Fruit fly (Drosophila melanogaster) whole organism, pupa: ENCODE measurements around the gene Hsp67Bc.

Source experiments
- CG10348 ChIP-seq: fragments of 200-800 bp; sonication (Bioruptor generic); IDR thresholded peaks from 2 replicates; pipeline ENCODE4 v1.3.6; 2022; ENCODE audit warnings: missing biosample characterization, missing genetic modification characterization
- CG12605 ChIP-seq: fragments of 200-800 bp; sonication (Bioruptor generic); IDR thresholded peaks from 2 replicates; pipeline ENCODE4 v1.3.6; 2022; ENCODE audit warnings: missing biosample characterization, missing genetic modification characterization
- CG13204 ChIP-seq: fragments of 200-800 bp; sonication (Bioruptor generic); optimal IDR thresholded peaks from 2 replicates; lab custom pipeline; 2018; ENCODE audit warnings: missing biosample characterization, mild to moderate bottlenecking, missing genetic modification characterization, moderate library complexity
- CG14655 ChIP-seq: fragments of 200-800 bp; sonication (Bioruptor generic); optimal IDR thresholded peaks from 3 replicates; lab custom pipeline; 2017; ENCODE audit warnings: mild to moderate bottlenecking, missing biosample characterization, missing genetic modification reagents, missing genetic modification characterization
- CG15710 ChIP-seq: fragments of 200-800 bp; sonication (Bioruptor generic); optimal IDR thresholded peaks from 2 replicates; lab custom pipeline; 2018; ENCODE audit warnings: missing biosample characterization, mild to moderate bottlenecking, missing genetic modification characterization, moderate library complexity
- CG17806 ChIP-seq: fragments of 200-800 bp; sonication (Bioruptor generic); optimal IDR thresholded peaks from 2 replicates; lab custom pipeline; 2018; ENCODE audit warnings: missing biosample characterization, mild to moderate bottlenecking, missing genetic modification characterization, moderate library complexity
- CG32121 ChIP-seq: fragments of 200-800 bp; sonication (Bioruptor generic); IDR thresholded peaks from 2 replicates; pipeline ENCODE4 v1.3.6; 2022; ENCODE audit warnings: missing biosample characterization, missing genetic modification characterization
- CG34367 ChIP-seq: fragments of 200-800 bp; sonication (Bioruptor generic); optimal IDR thresholded peaks from 2 replicates; lab custom pipeline; 2018; ENCODE audit warnings: missing biosample characterization, mild to moderate bottlenecking, missing genetic modification characterization
- CG4496 ChIP-seq: fragments of 200-800 bp; sonication (Bioruptor generic); IDR thresholded peaks from 3 replicates; pipeline ENCODE4 v1.3.6; 2022; ENCODE audit warnings: missing biosample characterization, missing genetic modification characterization
- CG8159 ChIP-seq: fragments of 200-800 bp; sonication (Bioruptor generic); optimal IDR thresholded peaks from 3 replicates; lab custom pipeline; 2018; ENCODE audit warnings: missing biosample characterization, mild to moderate bottlenecking, missing genetic modification characterization, moderate library complexity
- CG8301 ChIP-seq: fragments of 200-800 bp; sonication (Bioruptor generic); optimal IDR thresholded peaks from 2 replicates; lab custom pipeline; 2018; ENCODE audit warnings: missing biosample characterization, mild to moderate bottlenecking, missing genetic modification characterization
- CG9948 ChIP-seq: fragments of 200-800 bp; sonication (Bioruptor generic); optimal IDR thresholded peaks from 2 replicates; lab custom pipeline; 2018; ENCODE audit warnings: missing biosample characterization, mild to moderate bottlenecking, missing genetic modification characterization, moderate library complexity
- D1 ChIP-seq: fragments of 200-800 bp; sonication (Bioruptor generic); optimal IDR thresholded peaks from 2 replicates; lab custom pipeline; 2018; ENCODE audit warnings: missing biosample characterization, mild to moderate bottlenecking, missing genetic modification characterization, moderate library complexity
- EcR ChIP-seq: fragments of 200-800 bp; sonication (Bioruptor generic); optimal IDR thresholded peaks from 3 replicates; lab custom pipeline; 2019; ENCODE audit warnings: missing biosample characterization, missing genetic modification characterization, mild to moderate bottlenecking, moderate library complexity, missing genetic modification reagents
- Ets98B ChIP-seq: fragments of 200-800 bp; sonication (Bioruptor generic); IDR thresholded peaks from 2 replicates; pipeline ENCODE4 v1.3.6; 2022; ENCODE audit warnings: missing biosample characterization, missing genetic modification characterization
- Pif1A ChIP-seq: fragments of 200-800 bp; sonication (Bioruptor generic); optimal IDR thresholded peaks from 3 replicates; lab custom pipeline; 2016; ENCODE audit warnings: missing biosample characterization, missing genetic modification characterization
- Pif1B ChIP-seq: fragments of 200-800 bp; sonication (Bioruptor generic); optimal IDR thresholded peaks from 3 replicates; lab custom pipeline; 2016; ENCODE audit warnings: missing biosample characterization, missing genetic modification characterization
- Snoo ChIP-seq: fragments of 200-800 bp; sonication (Bioruptor generic); optimal IDR thresholded peaks from 3 replicates; lab custom pipeline; 2017; ENCODE audit warnings: missing biosample characterization, mild to moderate bottlenecking, missing genetic modification characterization, inconsistent platforms
- fd96Ca ChIP-seq: fragments of 200-800 bp; sonication (Bioruptor generic); IDR thresholded peaks from 3 replicates; pipeline ENCODE4 v1.3.6; 2022; ENCODE audit warnings: missing biosample characterization, missing genetic modification characterization
- gl ChIP-seq: fragments of 200-800 bp; sonication (Bioruptor generic); optimal IDR thresholded peaks from 2 replicates; lab custom pipeline; 2018; ENCODE audit warnings: missing biosample characterization, mild to moderate bottlenecking, missing genetic modification characterization
- rn ChIP-seq: fragments of 200-800 bp; sonication (Bioruptor generic); IDR thresholded peaks from 2 replicates; pipeline ENCODE4 v1.3.6; 2022; ENCODE audit warnings: missing biosample characterization, missing genetic modification characterization

Gene Hsp67Bc

DNA sequence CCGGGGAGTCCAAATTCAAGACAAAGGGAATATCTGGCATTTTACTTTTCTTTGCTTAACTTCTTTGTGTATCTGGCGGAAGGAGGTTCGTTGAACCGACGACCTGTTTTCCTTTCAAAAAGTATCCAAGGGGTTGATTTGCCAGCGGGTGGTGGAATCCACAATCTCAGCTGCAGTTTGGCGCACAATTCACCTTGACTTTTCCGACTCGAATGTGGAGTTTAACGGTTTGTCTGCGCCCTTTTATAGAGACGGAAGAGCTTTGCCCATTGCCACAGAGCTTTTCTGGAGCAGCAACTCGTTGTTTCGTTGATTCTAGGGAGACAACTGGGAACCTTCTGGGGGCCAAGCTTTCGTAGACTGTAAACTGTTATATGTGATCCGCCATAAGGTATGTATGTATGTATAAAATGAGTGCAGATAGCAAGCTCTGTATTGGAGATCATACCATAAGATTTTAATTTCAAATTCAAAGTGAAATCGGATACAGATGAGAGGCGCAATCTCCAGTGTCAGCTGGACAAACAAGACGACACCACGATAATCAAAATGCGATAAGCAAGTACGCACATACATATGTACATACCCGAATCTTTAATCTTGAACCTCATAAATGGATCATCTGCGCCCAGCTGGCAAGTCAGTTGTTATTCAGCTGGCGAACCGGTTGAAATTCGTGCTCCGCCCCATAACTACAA is at the start of gene Hsp67Bc, which contains the start of the genes CG4456 and Hsp22:
Gene Hsp67Bc, minus strand, starts transcription at position 220 of the 698 bp plus-strand sequence.
Gene CG4456, plus strand, starts transcription at position 445 of the 698 bp plus-strand sequence.
Gene Hsp22, plus strand, starts transcription at position 654 of the 698 bp plus-strand sequence.
- TF ChIP-seq CG8159 (tag; lab: Kevin White, UChicago), result no peak
- no peak for TF ChIP-seq Snoo (tag; lab: Kevin White, UChicago)
- TF ChIP-seq CG17806 (tag; lab: Kevin White, UChicago), result no peak
- no peak for TF ChIP-seq CG13204 (GFP tag; lab: Kevin White, UChicago)
- TF ChIP-seq Pif1B (GFP tag; lab: Kevin White, UChicago), result peak; percentile 27
- peak; percentile 59; the same call in 1 of the 3 replicates for TF ChIP-seq CG4496
- TF ChIP-seq CG34367 (tag; lab: Kevin White, UChicago), result no peak
- no peak for TF ChIP-seq CG32121 (GFP tag; lab: Robert Waterston, UW)
- TF ChIP-seq EcR (GFP tag; lab: Kevin White, UChicago), result peak; percentile 91
- TF ChIP-seq CG12605 (GFP tag; lab: Robert Waterston, UW), result no peak
- no peak for TF ChIP-seq D1 (tag; lab: Kevin White, UChicago)
- TF ChIP-seq CG10348 (GFP tag; lab: Robert Waterston, UW), result no peak
- no peak for TF ChIP-seq fd96Ca (GFP tag; lab: Robert Waterston, UW)
- TF ChIP-seq gl (tag; lab: Kevin White, UChicago), result no peak

DNA sequence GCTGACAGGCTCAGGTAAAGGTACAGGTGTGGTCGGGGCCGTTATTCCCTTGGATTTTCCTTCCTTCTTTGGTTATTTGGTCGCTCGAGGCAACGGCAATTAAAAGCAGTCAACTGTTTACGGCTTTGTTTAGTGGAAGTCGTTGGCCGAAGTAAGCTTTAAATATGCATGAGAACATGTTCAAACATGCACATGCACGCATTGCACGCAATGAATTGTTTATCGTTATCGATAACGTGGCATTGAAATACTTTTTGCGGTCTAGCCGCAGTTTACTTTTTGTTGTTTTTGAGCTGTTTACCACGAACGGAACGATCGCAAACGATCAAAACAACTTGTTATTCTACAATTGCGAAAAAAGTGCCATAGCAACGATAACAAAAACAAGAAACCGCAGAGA is 49.3 kb upstream of the Hsp67Bc start:
- TF ChIP-seq gl (tag; lab: Kevin White, UChicago) (no peak), CG14655 (no peak), CG4496 (peak; percentile 6; the same call in 1 of the 3 replicates), CG34367 (tag; lab: Kevin White, UChicago) (no peak), CG8159 (tag; lab: Kevin White, UChicago) (no peak), EcR (GFP tag; lab: Kevin White, UChicago) (peak; percentile 15), fd96Ca (GFP tag; lab: Robert Waterston, UW) (no peak), CG13204 (GFP tag; lab: Kevin White, UChicago) (no peak)

DNA sequence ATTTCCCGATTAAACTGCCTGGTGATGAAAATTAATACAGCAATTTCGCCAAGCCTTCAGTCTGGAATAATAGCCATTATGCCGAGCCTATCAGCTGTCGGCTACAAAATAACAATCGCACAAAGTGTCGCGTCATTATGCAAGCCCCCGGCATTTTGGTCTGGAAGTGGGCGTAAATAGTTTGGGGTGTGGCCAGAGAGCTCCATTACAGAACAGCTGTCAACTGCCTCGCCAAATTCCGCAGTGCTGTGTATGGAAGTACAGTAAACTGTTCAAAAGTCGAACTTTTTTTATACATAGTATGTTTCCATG is 48.5 kb upstream of the Hsp67Bc start:
- no peak for TF ChIP-seq D1 (tag; lab: Kevin White, UChicago)
- no peak for TF ChIP-seq CG15710 (tag; lab: Kevin White, UChicago)
- no peak for TF ChIP-seq CG8301 (tag; lab: Kevin White, UChicago)
- TF ChIP-seq Pif1B (GFP tag; lab: Kevin White, UChicago), result no peak
- no peak for TF ChIP-seq CG12605 (GFP tag; lab: Robert Waterston, UW)
- TF ChIP-seq gl (tag; lab: Kevin White, UChicago), result no peak
- no peak for TF ChIP-seq Snoo (tag; lab: Kevin White, UChicago)
- no peak for TF ChIP-seq CG17806 (tag; lab: Kevin White, UChicago)
- no peak for TF ChIP-seq CG8159 (tag; lab: Kevin White, UChicago)
- TF ChIP-seq CG34367 (tag; lab: Kevin White, UChicago), result no peak
- no peak for TF ChIP-seq rn
- no peak for TF ChIP-seq EcR (GFP tag; lab: Kevin White, UChicago)
- no peak for TF ChIP-seq Pif1A (GFP tag; lab: Kevin White, UChicago)
- TF ChIP-seq CG9948 (tag; lab: Kevin White, UChicago), result no peak
- TF ChIP-seq Ets98B (GFP tag; lab: Robert Waterston, UW), result no peak
- no peak for TF ChIP-seq CG4496

DNA sequence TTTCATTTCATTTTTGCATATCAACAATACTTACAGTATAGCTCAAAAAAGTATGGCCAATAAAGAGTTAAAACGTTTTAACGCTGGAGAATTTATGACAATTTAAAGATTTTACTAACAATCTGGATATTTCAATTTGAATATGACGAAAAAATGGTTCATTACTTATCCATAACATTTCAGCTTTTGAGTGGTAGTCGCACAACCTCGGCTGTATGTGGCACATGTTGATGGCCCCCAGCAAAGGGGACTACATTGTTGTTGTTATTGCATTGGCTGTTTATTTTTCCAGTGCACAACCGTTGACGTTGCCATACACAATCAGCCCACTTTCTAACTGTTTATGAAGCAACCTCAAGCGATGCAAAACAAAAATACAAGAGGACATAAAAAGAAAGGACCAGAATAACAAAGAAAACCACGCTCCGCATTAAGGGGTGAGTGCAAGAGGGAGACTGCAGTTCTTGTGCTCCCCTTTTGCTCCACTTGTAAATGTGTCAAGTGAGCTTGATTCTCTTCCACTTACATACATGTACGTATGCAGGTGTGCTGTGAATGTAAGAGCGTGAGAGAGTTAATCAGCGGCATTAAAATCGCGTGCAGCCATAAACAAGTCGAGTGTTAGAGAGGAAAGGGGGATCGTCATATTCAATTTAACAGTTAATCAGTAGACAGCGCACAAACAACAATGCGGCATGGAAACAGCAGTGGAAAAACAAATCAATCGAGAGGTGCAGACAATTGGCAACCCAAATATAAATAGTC is 47.9 kb upstream of the Hsp67Bc start:
- TF ChIP-seq fd96Ca (GFP tag; lab: Robert Waterston, UW) (peak; percentile 92), CG15710 (tag; lab: Kevin White, UChicago) (peak; percentile 97), CG14655 (peak; percentile 92), CG32121 (GFP tag; lab: Robert Waterston, UW) (peak; percentile 96), CG12605 (GFP tag; lab: Robert Waterston, UW) (peak; percentile 93), EcR (GFP tag; lab: Kevin White, UChicago) (peak; percentile 91), Snoo (tag; lab: Kevin White, UChicago) (peak; percentile 94), CG17806 (tag; lab: Kevin White, UChicago) (peak; percentile 95), CG10348 (GFP tag; lab: Robert Waterston, UW) (peak; percentile 80), Pif1B (GFP tag; lab: Kevin White, UChicago) (peak; percentile 96), CG8159 (tag; lab: Kevin White, UChicago) (peak; percentile 97), Ets98B (GFP tag; lab: Robert Waterston, UW) (peak; percentile 96), CG4496 (peak; percentile 95), CG34367 (tag; lab: Kevin White, UChicago) (peak; percentile 95), Pif1A (GFP tag; lab: Kevin White, UChicago) (peak; percentile 94), gl (tag; lab: Kevin White, UChicago) (peak; percentile 91), rn (peak; percentile 74), CG8301 (tag; lab: Kevin White, UChicago) (peak; percentile 93), CG9948 (tag; lab: Kevin White, UChicago) (peak; percentile 93), CG13204 (GFP tag; lab: Kevin White, UChicago) (peak; percentile 86), D1 (tag; lab: Kevin White, UChicago) (peak; percentile 96)

DNA sequence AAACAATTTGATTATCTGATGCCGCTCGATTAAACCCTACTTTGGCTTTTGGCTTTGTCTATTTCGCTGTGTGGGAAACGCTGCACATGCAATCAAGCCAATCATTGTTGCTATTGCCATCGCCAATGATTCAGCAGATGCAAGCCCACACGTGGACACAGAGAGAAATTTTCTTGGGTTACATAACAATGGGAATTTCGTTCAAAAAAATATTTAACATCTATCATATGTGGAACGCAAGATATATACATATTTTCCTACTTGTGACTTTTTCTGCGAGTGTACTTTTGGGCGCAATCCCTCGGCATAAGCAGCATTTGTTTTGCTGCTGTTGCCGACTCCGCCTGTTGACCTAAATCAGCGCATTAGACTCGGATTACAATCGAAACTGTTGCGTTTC is 47.0 kb upstream of the Hsp67Bc start:
- TF ChIP-seq Pif1A (GFP tag; lab: Kevin White, UChicago) (peak; percentile 61), CG4496 (peak; percentile 85), CG8301 (tag; lab: Kevin White, UChicago) (peak; percentile 53), CG10348 (GFP tag; lab: Robert Waterston, UW) (no peak), CG34367 (tag; lab: Kevin White, UChicago) (peak; percentile 21), CG32121 (GFP tag; lab: Robert Waterston, UW) (peak; percentile 90), rn (peak; percentile 60), EcR (GFP tag; lab: Kevin White, UChicago) (no peak), gl (tag; lab: Kevin White, UChicago) (no peak), CG12605 (GFP tag; lab: Robert Waterston, UW) (peak; percentile 62), CG8159 (tag; lab: Kevin White, UChicago) (peak; percentile 47), CG14655 (peak; percentile 36), CG13204 (GFP tag; lab: Kevin White, UChicago) (no peak), Snoo (tag; lab: Kevin White, UChicago) (peak; percentile 21), CG15710 (tag; lab: Kevin White, UChicago) (peak; percentile 40), Ets98B (GFP tag; lab: Robert Waterston, UW) (peak; percentile 85), fd96Ca (GFP tag; lab: Robert Waterston, UW) (peak; percentile 89), D1 (tag; lab: Kevin White, UChicago) (no peak), CG17806 (tag; lab: Kevin White, UChicago) (peak; percentile 64), CG9948 (tag; lab: Kevin White, UChicago) (peak; percentile 45), Pif1B (GFP tag; lab: Kevin White, UChicago) (peak; percentile 5)
